Worm (Caenorhabditis elegans): ENCODE results near the gene F17C11.12.

DNA sequence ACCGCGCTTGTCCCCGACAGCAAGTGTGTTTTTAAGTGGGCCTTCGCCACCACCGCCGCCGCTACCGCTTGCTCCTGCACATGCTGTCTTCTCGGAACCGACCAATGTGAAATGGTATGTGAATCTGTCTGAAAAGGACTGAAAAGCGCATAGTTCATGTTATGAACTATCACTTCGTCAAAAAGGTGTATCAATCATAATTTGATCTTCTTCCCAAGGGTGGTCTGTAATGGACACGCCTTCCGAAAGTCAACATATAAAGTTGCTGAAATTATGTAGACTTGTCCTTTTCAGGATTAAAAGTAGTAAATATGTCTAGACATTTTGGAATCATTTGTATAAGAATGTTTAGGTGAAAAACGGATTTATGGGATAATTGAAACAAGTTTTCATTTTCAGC, 5.4 kb upstream of the F17C11.12 start, which contains the start of gene zip-9:
- no peak for TF ChIP-seq hlh-13 (GFP tag; optimal IDR thresholded peaks at IDR 0.05)
- TF ChIP-seq tbx-2 (tag; optimal IDR thresholded peaks at IDR 0.05) = no peak

Data from whole organism, late embryonic.